Worm (Caenorhabditis elegans) whole organism, young adult: ENCODE measurements around the gene F59E12.1.

ENCODE experiments used
- B0035.1 ChIP-seq: sonication (generic microtip); optimal IDR thresholded peaks from 2 replicates; lab custom pipeline; 2016; ENCODE audit warnings: missing genetic modification characterization, mild to moderate bottlenecking, missing compliant biosample characterization, missing genotype, missing genetic modification reagents
- C06A6.2 ChIP-seq: fragments of 200-800 bp; sonication (Bioruptor generic); conservative IDR thresholded peaks from 2 replicates; pipeline ENCODE4 v1.3.6; 2022; ENCODE audit warnings: missing genetic modification characterization, missing compliant biosample characterization
- Y56A3A.18 ChIP-seq: fragments of 200-800 bp; sonication (Bioruptor generic); IDR thresholded peaks from 2 replicates; pipeline ENCODE4 v1.3.6; 2022; ENCODE audit warnings: missing genetic modification reagents, missing genetic modification characterization, missing compliant biosample characterization
- aptf-2 ChIP-seq: fragments of 200-800 bp; sonication (Bioruptor generic); conservative IDR thresholded peaks from 2 replicates; pipeline ENCODE4 v1.3.6; 2022; ENCODE audit warnings: missing genetic modification reagents, missing genetic modification characterization, missing compliant biosample characterization
- egl-18 ChIP-seq: fragments of 200-800 bp; sonication (Bioruptor generic); IDR thresholded peaks from 2 replicates; pipeline ENCODE4 v1.3.6; 2022; ENCODE audit warnings: missing genetic modification reagents, missing genetic modification characterization, missing compliant biosample characterization
- fkh-3 ChIP-seq: sonication (generic microtip); optimal IDR thresholded peaks from 2 replicates; lab custom pipeline; 2016; ENCODE audit warnings: mild to moderate bottlenecking, missing genetic modification characterization, missing compliant biosample characterization
- lin-26 ChIP-seq: fragments of 200-800 bp; sonication (Bioruptor generic); IDR thresholded peaks from 2 replicates; pipeline ENCODE4 v1.3.6; 2022; ENCODE audit warnings: missing genetic modification reagents, missing genetic modification characterization, missing compliant biosample characterization
- lin-35 ChIP-seq, 3 experiments: fragments of 150-350 bp in 2 of 3; sonication (generic microtip) in 1 of 3; optimal IDR thresholded peaks; 2 replicates each; lab custom pipeline; 2014 to 2018; ENCODE audit warnings: missing biosample characterization in 3 of 3, missing genetic modification characterization in 3 of 3, missing genetic modification reagents in 3 of 3
- mcd-1 ChIP-seq: fragments of 200-800 bp; sonication (Bioruptor generic); IDR thresholded peaks from 2 replicates; pipeline ENCODE4 v1.3.6; 2022; ENCODE audit warnings: missing genetic modification reagents, missing genetic modification characterization, missing compliant biosample characterization
- snpc-3.4 ChIP-seq: sonication (generic microtip); optimal IDR thresholded peaks from 2 replicates; lab custom pipeline; 2017; ENCODE audit warnings: missing genetic modification characterization, mild to moderate bottlenecking, missing compliant biosample characterization, antibody characterized with exemption, moderate library complexity, missing genotype, missing genetic modification reagents
- snpc-4 ChIP-seq, 5 experiments: fragments of 150-350 bp in 1 of 5; sonication (generic microtip) in 4 of 5; optimal IDR thresholded peaks; 2 replicates each; lab custom pipeline; 2014 to 2018; ENCODE audit warnings: missing genetic modification characterization in 5 of 5, missing biosample characterization in 3 of 5, antibody characterized with exemption in 2 of 5, mild to moderate bottlenecking in 2 of 5, missing compliant biosample characterization in 2 of 5, missing genotype in 2 of 5, moderate library complexity in 2 of 5, missing genetic modification reagents in 1 of 5
- unc-130 ChIP-seq: sonication (generic microtip); optimal IDR thresholded peaks from 2 replicates; lab custom pipeline; 2016; ENCODE audit warnings: missing genetic modification reagents, missing genetic modification characterization, missing compliant biosample characterization

DNA sequence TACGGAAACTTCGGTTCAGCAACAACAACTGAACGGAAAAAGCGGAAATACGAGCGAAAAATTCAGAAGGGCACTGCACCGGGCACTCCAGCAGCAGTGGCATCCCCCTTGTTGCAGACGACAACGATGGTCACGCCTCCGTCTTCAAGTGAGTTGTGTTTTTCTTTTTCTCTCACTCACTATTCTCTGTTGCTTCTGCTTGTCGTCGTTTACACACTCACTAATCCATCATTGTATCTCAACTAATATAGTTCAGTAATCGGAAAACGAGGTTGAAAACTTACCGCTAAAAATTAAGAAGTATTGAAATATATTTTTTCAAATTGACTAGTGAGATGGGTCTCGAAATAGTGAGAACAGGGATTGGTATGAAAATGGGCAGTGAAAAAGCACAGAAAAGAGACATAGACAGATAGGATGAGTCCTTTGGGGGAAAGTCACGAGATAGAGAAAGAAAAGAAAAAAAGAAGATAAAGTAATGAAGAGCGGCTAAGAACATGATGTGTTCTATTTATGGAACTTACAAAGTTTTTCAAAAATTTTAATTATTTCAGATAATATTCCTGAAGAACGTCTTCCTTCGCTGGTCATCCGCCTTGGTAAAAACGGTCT is 9.0 kb downstream of the F59E12.1 start:
- TF ChIP-seq aptf-2 (GFP tag; lab: Robert Waterston, UW) (no peak), Y56A3A.18 (no peak), lin-35 (GFP tag; optimal IDR thresholded peaks at IDR 0.05; lab: Kevin White, UChicago) (no peak), fkh-3 (tag; lab: Kevin White, UChicago) (no peak), C06A6.2 (no peak), lin-26 (GFP tag; lab: Robert Waterston, UW) (no peak), snpc-4 (GFP tag; optimal IDR thresholded peaks at IDR 0.05; lab: Kevin White, UChicago) (no peak), snpc-4 (tag; optimal IDR thresholded peaks at IDR 0.05; lab: Kevin White, UChicago) (no peak), snpc-3.4 (tag; lab: Kevin White, UChicago) (no peak), egl-18 (GFP tag; lab: Robert Waterston, UW) (no peak), unc-130 (GFP tag; lab: Kevin White, UChicago) (no peak), mcd-1 (no peak), B0035.1 (tag; lab: Kevin White, UChicago) (no peak)
